Worm (Caenorhabditis elegans) whole organism, young adult: ENCODE results near the gene F10E9.4.

Experiments used
- F33H1.4 ChIP-seq: fragments of 200-800 bp; sonication (Bioruptor generic); IDR thresholded peaks from 2 replicates; pipeline ENCODE4 v1.3.6; 2022; ENCODE audit warnings: missing genetic modification reagents, missing genetic modification characterization, missing compliant biosample characterization
- F55B11.4 ChIP-seq: sonication (generic microtip); optimal IDR thresholded peaks from 2 replicates; lab custom pipeline; 2016; ENCODE audit warnings: missing compliant biosample characterization, missing genetic modification characterization, borderline replicate concordance; ENCODE audit not compliant: insufficient read depth
- T26A5.8 ChIP-seq: sonication (generic microtip); optimal IDR thresholded peaks from 2 replicates; lab custom pipeline; 2016; ENCODE audit warnings: missing genetic modification characterization, missing compliant biosample characterization
- attf-6 ChIP-seq: fragments of 200-800 bp; sonication (Bioruptor generic); IDR thresholded peaks from 2 replicates; pipeline ENCODE4 v1.3.6; 2022; ENCODE audit warnings: missing genetic modification reagents, missing genetic modification characterization, missing compliant biosample characterization
- ceh-91 ChIP-seq: fragments of 200-800 bp; sonication (Bioruptor generic); IDR thresholded peaks from 2 replicates; pipeline ENCODE4 v1.3.6; 2022; ENCODE audit warnings: missing genetic modification reagents, missing genetic modification characterization, missing compliant biosample characterization
- dpff-1 ChIP-seq: sonication (generic microtip); optimal IDR thresholded peaks from 2 replicates; lab custom pipeline; 2017; ENCODE audit warnings: mild to moderate bottlenecking, missing genetic modification characterization, missing compliant biosample characterization
- lin-35 ChIP-seq, 3 experiments: fragments of 150-350 bp in 2 of 3; sonication (generic microtip) in 1 of 3; optimal IDR thresholded peaks; 2 replicates each; lab custom pipeline; 2014 to 2018; ENCODE audit warnings: missing biosample characterization in 3 of 3, missing genetic modification characterization in 3 of 3, missing genetic modification reagents in 3 of 3
- lsl-1 ChIP-seq: fragments of 200-800 bp; sonication (Bioruptor generic); optimal IDR thresholded peaks from 2 replicates; lab custom pipeline; 2018; ENCODE audit warnings: mild to moderate bottlenecking, missing genetic modification characterization, moderate library complexity, missing compliant biosample characterization
- lsy-27 ChIP-seq: sonication (generic microtip); optimal IDR thresholded peaks from 2 replicates; lab custom pipeline; 2017; ENCODE audit warnings: missing genetic modification characterization, mild to moderate bottlenecking, missing compliant biosample characterization, antibody characterized with exemption, missing genotype, borderline replicate concordance; ENCODE audit not compliant: insufficient read depth
- snpc-1.1 ChIP-seq: sonication (generic microtip); optimal IDR thresholded peaks from 2 replicates; lab custom pipeline; 2017; ENCODE audit warnings: missing genetic modification characterization, mild to moderate bottlenecking, missing compliant biosample characterization, antibody characterized with exemption, moderate library complexity, missing genotype, missing genetic modification reagents; ENCODE audit not compliant: insufficient read depth
- snpc-4 ChIP-seq, 5 experiments: fragments of 150-350 bp in 1 of 5; sonication (generic microtip) in 4 of 5; optimal IDR thresholded peaks; 2 replicates each; lab custom pipeline; 2014 to 2018; ENCODE audit warnings: missing genetic modification characterization in 5 of 5, missing biosample characterization in 3 of 5, antibody characterized with exemption in 2 of 5, mild to moderate bottlenecking in 2 of 5, missing compliant biosample characterization in 2 of 5, missing genotype in 2 of 5, moderate library complexity in 2 of 5, missing genetic modification reagents in 1 of 5
- unc-62 ChIP-seq: fragments of 150-350 bp; optimal IDR thresholded peaks from 2 replicates; lab custom pipeline; 2014; ENCODE audit warnings: missing biosample characterization, missing genetic modification reagents, missing genetic modification characterization
- ztf-25 ChIP-seq: fragments of 200-800 bp; sonication (Bioruptor generic); IDR thresholded peaks from 2 replicates; pipeline ENCODE4 v1.3.6; 2022; ENCODE audit warnings: missing genetic modification reagents, missing genetic modification characterization, missing compliant biosample characterization

ce11 chrIII:8281310-8281709, 27.0 kb upstream of the F10E9.4 start:
- TF ChIP-seq dpff-1 (tag; lab: Kevin White, UChicago) (no peak), unc-62 (no peak), F33H1.4 (GFP tag; lab: Robert Waterston, UW) (no peak), lsy-27 (tag; lab: Kevin White, UChicago) (no peak), T26A5.8 (tag; lab: Kevin White, UChicago) (no peak), ceh-91 (GFP tag; lab: Robert Waterston, UW) (no peak), lin-35 (GFP tag; optimal IDR thresholded peaks at IDR 0.05; lab: Kevin White, UChicago) (no peak), attf-6 (GFP tag; lab: Robert Waterston, UW) (no peak), lsl-1 (GFP tag; lab: Kevin White, UChicago) (no peak), snpc-4 (GFP tag; optimal IDR thresholded peaks at IDR 0.05; lab: Kevin White, UChicago) (no peak), snpc-4 (tag; optimal IDR thresholded peaks at IDR 0.05; lab: Kevin White, UChicago) (no peak), snpc-1.1 (no peak), ztf-25 (GFP tag; lab: Robert Waterston, UW) (no peak), F55B11.4 (tag; lab: Kevin White, UChicago) (no peak)
